Fruit fly (Drosophila melanogaster): ENCODE data around the gene CG10481.

Gene CG10481

DNA sequence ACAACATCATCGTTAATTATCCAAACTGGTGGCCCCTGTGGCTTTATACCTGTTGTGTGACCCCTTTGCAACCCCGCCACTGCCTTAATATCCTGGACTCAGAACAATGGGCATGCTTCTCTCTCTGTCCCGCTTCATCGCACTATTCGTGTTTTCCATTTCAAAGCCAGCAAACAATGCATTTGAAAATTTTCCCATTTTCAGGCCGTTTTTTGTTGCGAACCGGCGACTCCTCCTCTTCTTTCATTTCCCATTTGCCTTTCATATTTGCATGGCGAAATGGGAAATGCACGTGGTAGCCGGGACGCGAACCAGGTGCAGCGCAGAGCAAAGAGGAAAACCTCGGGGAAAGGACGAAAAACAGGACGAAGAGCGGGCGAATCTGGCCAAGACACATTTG lies 32.6 kb downstream of the CG10481 start:
- TF ChIP-seq Vsx2 (GFP tag; optimal IDR thresholded peaks at IDR 0.05; ENCODE audit: partially characterized antibody): no peak
- TF ChIP-seq N (GFP tag; optimal IDR thresholded peaks at IDR 0.05): no peak
- no peak for TF ChIP-seq dsf (GFP tag; optimal IDR thresholded peaks at IDR 0.05; ENCODE audit: borderline replicate concordance)
- TF ChIP-seq Hr78 (GFP tag; optimal IDR thresholded peaks at IDR 0.05): no peak
- TF ChIP-seq CrebA (GFP tag; optimal IDR thresholded peaks at IDR 0.05; ENCODE audit: borderline replicate concordance): no peak
- TF ChIP-seq woc (GFP tag; optimal IDR thresholded peaks at IDR 0.05): no peak
- TF ChIP-seq Dfd (GFP tag; optimal IDR thresholded peaks at IDR 0.05): no peak
- no peak for TF ChIP-seq CG32264 (GFP tag; optimal IDR thresholded peaks at IDR 0.05)
- TF ChIP-seq Sp1 (GFP tag; optimal IDR thresholded peaks at IDR 0.05): no peak
- TF ChIP-seq lola (GFP tag; optimal IDR thresholded peaks at IDR 0.05): no peak
- TF ChIP-seq br (GFP tag; optimal IDR thresholded peaks at IDR 0.05): no peak
- no peak for TF ChIP-seq psq (GFP tag; optimal IDR thresholded peaks at IDR 0.05)

DNA sequence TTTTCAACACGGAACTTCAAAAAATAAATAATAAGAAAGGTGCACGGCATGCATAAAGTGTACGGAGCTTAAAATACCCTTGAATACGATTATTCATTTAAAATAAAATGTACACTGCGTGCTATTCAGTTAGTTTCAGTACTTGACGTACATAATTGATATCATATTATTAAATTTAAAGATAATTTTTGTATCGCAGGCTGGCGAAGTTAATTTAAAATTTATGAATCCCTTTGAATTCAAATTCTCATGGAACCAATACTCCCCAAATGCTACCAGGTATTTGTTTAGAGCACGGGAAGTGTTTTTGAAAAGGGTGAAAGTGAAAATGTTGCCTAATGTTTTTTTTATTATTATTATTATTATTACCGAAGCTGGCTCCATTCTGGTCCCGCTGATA lies 37.1 kb downstream of the CG10481 start:
- no peak for TF ChIP-seq fru (GFP tag; optimal IDR thresholded peaks at IDR 0.05)
- TF ChIP-seq Hr78 (GFP tag; optimal IDR thresholded peaks at IDR 0.05): no peak
- no peak for TF ChIP-seq sv (GFP tag; optimal IDR thresholded peaks at IDR 0.05)
- no peak for TF ChIP-seq dl (GFP tag; optimal IDR thresholded peaks at IDR 0.05; ENCODE audit: insufficient read depth in 1 of 2, partially characterized antibody in 2 of 2)
- no peak for TF ChIP-seq br (GFP tag; optimal IDR thresholded peaks at IDR 0.05)
- no peak for TF ChIP-seq sage (GFP tag; optimal IDR thresholded peaks at IDR 0.05)
- TF ChIP-seq pan (optimal IDR thresholded peaks at IDR 0.05): no peak
- TF ChIP-seq tai (GFP tag; optimal IDR thresholded peaks at IDR 0.05): no peak
- TF ChIP-seq Rel (GFP tag; optimal IDR thresholded peaks at IDR 0.05): no peak
- no peak for TF ChIP-seq Rel (tag; optimal IDR thresholded peaks at IDR 0.05)
- TF ChIP-seq GATAd (GFP tag; optimal IDR thresholded peaks at IDR 0.05): no peak
- TF ChIP-seq h (GFP tag; optimal IDR thresholded peaks at IDR 0.05): no peak
- no peak for TF ChIP-seq CrebA (GFP tag; optimal IDR thresholded peaks at IDR 0.05; ENCODE audit: borderline replicate concordance)
- TF ChIP-seq OdsH (GFP tag; optimal IDR thresholded peaks at IDR 0.05): no peak
- TF ChIP-seq jim (GFP tag; optimal IDR thresholded peaks at IDR 0.05): no peak
- no peak for TF ChIP-seq N (GFP tag; optimal IDR thresholded peaks at IDR 0.05)

DNA sequence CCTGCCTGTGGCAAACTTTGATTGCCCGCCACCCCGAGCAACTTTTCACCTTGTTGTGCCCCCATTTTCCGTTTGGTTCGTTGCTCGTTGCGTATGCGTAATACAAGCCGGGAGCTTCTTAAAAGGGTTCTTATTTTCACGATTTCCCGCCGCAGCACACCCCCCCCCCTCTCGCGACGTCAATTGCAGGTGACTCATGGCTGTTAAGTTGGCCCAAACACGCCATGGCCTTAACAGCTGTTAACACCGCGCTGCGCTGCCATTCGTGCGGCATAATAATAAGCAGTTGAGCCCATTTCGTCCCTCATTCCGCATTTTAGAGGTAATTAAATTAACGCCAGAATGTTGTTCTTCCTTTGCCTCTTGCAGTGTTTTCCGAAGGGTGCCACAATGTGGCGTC lies 41.4 kb downstream of the CG10481 start:
- TF ChIP-seq foxo (GFP tag; optimal IDR thresholded peaks at IDR 0.05) (no peak), lola (GFP tag; optimal IDR thresholded peaks at IDR 0.05) (no peak), Mio (GFP tag; optimal IDR thresholded peaks at IDR 0.05) (no peak), CG9705 (GFP tag; optimal IDR thresholded peaks at IDR 0.05) (no peak), ey (GFP tag; optimal IDR thresholded peaks at IDR 0.05) (no peak), dmrt93B (GFP tag; optimal IDR thresholded peaks at IDR 0.05) (no peak), GATAd (GFP tag; optimal IDR thresholded peaks at IDR 0.05) (no peak), woc (GFP tag; optimal IDR thresholded peaks at IDR 0.05) (no peak), dsf (GFP tag; optimal IDR thresholded peaks at IDR 0.05; ENCODE audit: borderline replicate concordance) (no peak), CrebA (GFP tag; optimal IDR thresholded peaks at IDR 0.05; ENCODE audit: borderline replicate concordance) (no peak), Hr78 (GFP tag; optimal IDR thresholded peaks at IDR 0.05) (no peak), tai (GFP tag; optimal IDR thresholded peaks at IDR 0.05) (no peak), OdsH (GFP tag; optimal IDR thresholded peaks at IDR 0.05) (no peak)

DNA sequence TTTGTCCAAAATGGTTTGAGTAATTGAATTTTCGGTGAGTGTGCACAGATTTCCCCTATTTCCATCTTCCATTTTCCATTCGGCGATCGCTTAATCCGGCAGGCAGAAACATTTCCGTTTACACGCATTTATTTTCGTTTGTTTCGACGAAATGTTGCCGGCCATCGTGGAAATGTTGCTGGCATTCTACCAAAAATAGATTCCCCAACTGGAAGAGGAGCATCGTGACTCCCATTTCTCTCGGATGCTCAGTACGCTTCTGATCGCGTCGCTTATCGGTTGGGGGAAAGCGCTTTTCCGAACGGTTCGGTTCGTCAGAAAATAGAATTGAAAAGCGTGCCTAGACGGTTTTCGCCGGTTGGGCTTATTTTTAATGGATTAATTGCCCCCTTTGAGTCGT lies 42.6 kb downstream of the CG10481 start:
- TF ChIP-seq N (GFP tag; optimal IDR thresholded peaks at IDR 0.05) (no peak), foxo (GFP tag; optimal IDR thresholded peaks at IDR 0.05) (no peak), HLH106 (tag; optimal IDR thresholded peaks at IDR 0.05) (no peak), CrebA (GFP tag; optimal IDR thresholded peaks at IDR 0.05; ENCODE audit: borderline replicate concordance) (no peak), lola (GFP tag; optimal IDR thresholded peaks at IDR 0.05) (no peak), pan (optimal IDR thresholded peaks at IDR 0.05) (no peak), psq (GFP tag; optimal IDR thresholded peaks at IDR 0.05) (no peak), brk (GFP tag; optimal IDR thresholded peaks at IDR 0.05) (no peak), br (GFP tag; optimal IDR thresholded peaks at IDR 0.05) (no peak), Hr83 (GFP tag; optimal IDR thresholded peaks at IDR 0.05; ENCODE audit: poor library complexity, severe bottlenecking) (no peak)

DNA sequence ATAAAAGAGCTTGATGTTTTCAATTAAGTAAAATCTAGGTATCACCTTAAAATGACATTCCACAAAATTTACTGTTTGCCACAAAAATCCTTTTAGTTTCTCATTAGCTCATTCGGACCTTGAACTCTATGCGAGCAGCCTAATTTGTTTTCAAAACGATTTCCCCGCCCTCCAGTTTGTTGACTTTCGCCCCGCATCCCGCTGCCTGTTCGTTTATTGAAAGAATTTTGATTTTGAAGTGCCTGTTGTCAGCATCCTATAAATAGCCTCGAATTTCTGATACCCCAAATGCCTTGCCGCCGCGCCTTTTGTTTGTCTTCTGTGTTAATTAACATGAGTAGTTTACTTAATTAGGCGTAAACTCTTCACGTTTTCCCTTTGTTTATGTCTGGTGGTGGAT lies 44.8 kb downstream of the CG10481 start:
- TF ChIP-seq lola (GFP tag; optimal IDR thresholded peaks at IDR 0.05) (no peak), ey (GFP tag; optimal IDR thresholded peaks at IDR 0.05) (no peak), pan (optimal IDR thresholded peaks at IDR 0.05) (no peak), HLH106 (tag; optimal IDR thresholded peaks at IDR 0.05) (no peak), jim (GFP tag; optimal IDR thresholded peaks at IDR 0.05) (no peak), tai (GFP tag; optimal IDR thresholded peaks at IDR 0.05) (no peak), dl (GFP tag; optimal IDR thresholded peaks at IDR 0.05; ENCODE audit: insufficient read depth in 1 of 2, partially characterized antibody in 2 of 2) (no peak), Mio (GFP tag; optimal IDR thresholded peaks at IDR 0.05) (no peak), Dfd (GFP tag; optimal IDR thresholded peaks at IDR 0.05) (no peak), N (GFP tag; optimal IDR thresholded peaks at IDR 0.05) (no peak), dmrt93B (GFP tag; optimal IDR thresholded peaks at IDR 0.05) (no peak), Vsx2 (GFP tag; optimal IDR thresholded peaks at IDR 0.05; ENCODE audit: partially characterized antibody) (no peak), dsf (GFP tag; optimal IDR thresholded peaks at IDR 0.05; ENCODE audit: borderline replicate concordance) (no peak), fru (GFP tag; optimal IDR thresholded peaks at IDR 0.05) (no peak), CG9705 (GFP tag; optimal IDR thresholded peaks at IDR 0.05) (no peak), CG32264 (GFP tag; optimal IDR thresholded peaks at IDR 0.05) (no peak), sage (GFP tag; optimal IDR thresholded peaks at IDR 0.05) (no peak)

All from whole organism, wandering third instar larva.